Worm (Caenorhabditis elegans): ENCODE data around the gene B0464.6.

ce11 chrIII:9462785-9463467 is 2.8 kb downstream of the B0464.6 start:
- TF ChIP-seq skn-1 (tag; optimal IDR thresholded peaks at IDR 0.05) (no peak), pha-4 (tag; optimal IDR thresholded peaks at IDR 0.05) (no peak), nhr-11 (tag; optimal IDR thresholded peaks at IDR 0.05) (no peak), daf-12 (tag; optimal IDR thresholded peaks at IDR 0.05) (no peak), ceh-28 (tag; optimal IDR thresholded peaks at IDR 0.05) (no peak), ZK546.5 (tag; optimal IDR thresholded peaks at IDR 0.05) (no peak), eor-1 (tag; optimal IDR thresholded peaks at IDR 0.05) (no peak), egl-27 (tag; optimal IDR thresholded peaks at IDR 0.05) (no peak), nfya-1 (tag; optimal IDR thresholded peaks at IDR 0.05; ENCODE audit: insufficient read depth) (no peak)
